Worm (Caenorhabditis elegans): ENCODE results near the gene C05C8.8.

C05C8.8 gene

DNA sequence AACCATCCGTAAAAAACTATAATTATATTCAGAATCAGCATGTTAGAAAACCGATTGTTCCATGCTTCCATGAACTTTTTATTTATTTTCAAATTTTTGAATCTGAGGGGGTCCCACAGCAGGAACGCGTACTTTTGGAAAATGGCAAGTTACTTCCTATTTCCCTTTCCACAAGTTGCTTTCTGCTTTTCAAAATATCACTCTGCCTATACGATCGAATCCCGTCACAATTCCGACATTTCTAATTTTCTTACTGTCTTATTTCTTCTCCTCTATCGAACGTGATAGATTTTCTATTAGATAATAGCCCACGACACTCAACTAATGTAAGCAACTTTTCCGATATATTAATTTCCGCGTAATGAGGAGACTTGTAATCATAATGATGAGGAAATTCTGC, 20.5 kb upstream of the C05C8.8 start, which contains the start of gene C13A2.5:
Gene C13A2.5 (plus strand): TSS at position 301 of the 400 bp plus-strand sequence.
- TF ChIP-seq bed-1 (GFP tag; IDR thresholded peaks at IDR 0.05) (no peak), cebp-2 (GFP tag; IDR thresholded peaks at IDR 0.05) (no peak), snpc-1.1 (tag; optimal IDR thresholded peaks at IDR 0.05; ENCODE audit: insufficient read depth) (no peak), attf-3 (GFP tag; conservative IDR thresholded peaks at IDR 0.05) (no peak), lin-40 (tag; optimal IDR thresholded peaks at IDR 0.05) (no peak), nhr-90 (tag; optimal IDR thresholded peaks at IDR 0.05) (no peak), nhr-80 (tag; optimal IDR thresholded peaks at IDR 0.05) (no peak), attf-5 (GFP tag; optimal IDR thresholded peaks at IDR 0.05) (no peak), tbp1 (GFP tag; optimal IDR thresholded peaks at IDR 0.05) (no peak), madf-10 (tag; optimal IDR thresholded peaks at IDR 0.05) (no peak), ztf-3 (GFP tag; optimal IDR thresholded peaks at IDR 0.05) (no peak)

DNA sequence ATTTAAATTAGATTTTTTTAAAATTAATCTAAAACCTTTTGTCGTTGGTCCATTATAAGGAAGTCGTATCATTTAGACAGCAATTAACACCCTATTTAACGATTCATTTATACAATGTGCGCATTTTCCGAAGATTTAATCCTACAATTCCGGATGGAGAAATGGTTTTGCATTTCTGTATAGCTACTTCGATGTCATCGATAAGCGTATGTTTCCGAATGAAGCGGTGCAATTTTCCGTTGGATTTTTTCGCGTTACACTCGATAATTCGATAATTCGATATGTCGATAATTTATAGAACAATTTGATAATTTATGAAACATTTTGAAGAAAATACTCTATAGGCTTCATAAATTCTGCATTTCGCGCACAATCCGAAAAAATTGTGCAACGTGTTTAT, 20.0 kb upstream of the C05C8.8 start, which contains the start of gene C13A2.10:
Gene C13A2.10 (minus strand): TSS at position 101 of the 400 bp plus-strand sequence.
- no peak for TF ChIP-seq gei-17 (GFP tag; optimal IDR thresholded peaks at IDR 0.05)
- no peak for TF ChIP-seq snpc-1.1 (tag; optimal IDR thresholded peaks at IDR 0.05; ENCODE audit: insufficient read depth)
- no peak for TF ChIP-seq nhr-27 (tag; optimal IDR thresholded peaks at IDR 0.05)
- TF ChIP-seq madf-8 (GFP tag; conservative IDR thresholded peaks at IDR 0.05) = no peak
- no peak for TF ChIP-seq bed-2 (GFP tag; IDR thresholded peaks at IDR 0.05)
- no peak for TF ChIP-seq zim-3 (tag; optimal IDR thresholded peaks at IDR 0.05)
- no peak for TF ChIP-seq Y56A3A.18 (GFP tag; IDR thresholded peaks at IDR 0.05)
- TF ChIP-seq cebp-2 (GFP tag; IDR thresholded peaks at IDR 0.05) = no peak
- TF ChIP-seq tbp1 (GFP tag; optimal IDR thresholded peaks at IDR 0.05) = no peak

DNA sequence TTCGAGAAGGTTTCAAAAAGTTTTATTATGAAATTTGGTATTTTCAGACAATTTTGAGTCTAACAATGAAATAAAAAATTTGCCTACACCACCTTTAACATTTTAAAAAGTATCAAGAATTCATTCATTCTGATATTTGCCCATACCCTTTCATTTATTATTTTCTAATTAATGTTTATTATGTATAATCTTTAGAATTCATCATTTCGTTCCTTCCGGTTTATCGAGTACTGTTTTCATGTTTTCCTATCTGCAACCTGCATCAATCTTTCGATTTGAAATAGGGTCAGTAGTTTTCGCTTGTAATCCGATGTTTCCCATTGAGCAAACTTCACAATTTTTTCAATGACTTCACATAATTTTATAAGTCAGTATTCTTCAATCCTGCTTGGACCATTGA, 14.4 kb upstream of the C05C8.8 start, which contains the start of gene C13A2.6:
Gene C13A2.6 (plus strand): TSS at position 301 of the 400 bp plus-strand sequence.
- TF ChIP-seq hlh-26 (GFP tag; conservative IDR thresholded peaks at IDR 0.05) (no peak), madf-10 (tag; optimal IDR thresholded peaks at IDR 0.05) (no peak), F23B12.7 (tag; optimal IDR thresholded peaks at IDR 0.05; ENCODE audit: insufficient read depth) (no peak), nhr-179 (tag; optimal IDR thresholded peaks at IDR 0.05) (no peak), bed-2 (GFP tag; IDR thresholded peaks at IDR 0.05) (no peak), B0336.3 (GFP tag; IDR thresholded peaks at IDR 0.05) (no peak), ekl-4 (GFP tag; IDR thresholded peaks at IDR 0.05) (no peak), nhr-80 (tag; optimal IDR thresholded peaks at IDR 0.05) (no peak), nhr-27 (tag; optimal IDR thresholded peaks at IDR 0.05) (no peak), ztf-22 (GFP tag; optimal IDR thresholded peaks at IDR 0.05) (no peak), F10E7.11 (tag; optimal IDR thresholded peaks at IDR 0.05) (no peak), zim-3 (tag; optimal IDR thresholded peaks at IDR 0.05) (no peak), snpc-1.3 (tag; optimal IDR thresholded peaks at IDR 0.05; ENCODE audit: insufficient read depth) (no peak), ZK185.1 (tag; optimal IDR thresholded peaks at IDR 0.05; ENCODE audit: poor library complexity, severe bottlenecking) (no peak), cebp-2 (GFP tag; IDR thresholded peaks at IDR 0.05) (no peak), lin-26 (GFP tag; IDR thresholded peaks at IDR 0.05) (no peak), pbrm-1 (GFP tag; IDR thresholded peaks at IDR 0.05) (no peak), rec-8 (tag; optimal IDR thresholded peaks at IDR 0.05) (no peak), pha-4 (tag; optimal IDR thresholded peaks at IDR 0.05) (no peak)

DNA sequence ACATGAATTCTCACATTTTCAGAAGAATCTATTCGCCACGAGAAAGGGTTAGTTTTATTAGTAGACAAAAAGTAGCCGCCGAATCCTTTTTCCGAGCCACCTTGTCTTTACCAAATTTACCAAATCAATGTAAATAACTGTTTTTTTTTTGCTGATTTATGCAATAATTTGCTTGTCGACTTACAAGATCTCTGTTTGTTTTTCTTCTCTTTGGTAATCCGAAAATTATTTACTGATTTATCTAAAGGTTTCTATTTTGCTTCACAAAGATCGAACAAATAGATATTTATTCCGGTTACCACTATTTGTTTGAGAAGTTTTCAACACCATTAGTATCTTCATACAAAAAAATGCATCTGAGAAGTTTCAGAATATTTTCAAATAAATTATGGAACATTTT, 11.0 kb upstream of the C05C8.8 start, which contains the start of gene C13A2.7:
Gene C13A2.7 (plus strand): TSS at position 301 of the 400 bp plus-strand sequence.
- TF ChIP-seq mel-28 (tag; optimal IDR thresholded peaks at IDR 0.05; ENCODE audit: borderline replicate concordance) = no peak
- no peak for TF ChIP-seq D2030.7 (GFP tag; IDR thresholded peaks at IDR 0.05)
- no peak for TF ChIP-seq zim-3 (tag; optimal IDR thresholded peaks at IDR 0.05)
- TF ChIP-seq bed-1 (GFP tag; IDR thresholded peaks at IDR 0.05) = no peak
- no peak for TF ChIP-seq madf-6 (GFP tag; IDR thresholded peaks at IDR 0.05)
- TF ChIP-seq sptf-2 (GFP tag; optimal IDR thresholded peaks at IDR 0.05) = no peak
- no peak for TF ChIP-seq dpff-1 (tag; optimal IDR thresholded peaks at IDR 0.05)
- TF ChIP-seq ceh-79 (tag; optimal IDR thresholded peaks at IDR 0.05) = no peak

All from whole organism, young adult.